Fruit fly (Drosophila melanogaster) whole organism, embryonic: ENCODE data around the gene CG14400.

Experiments used
- Bdp1 ChIP-seq: fragments of 200-800 bp; sonication (Bioruptor generic); optimal IDR thresholded peaks from 3 replicates; lab custom pipeline; 2016; ENCODE audit warnings: missing biosample characterization, missing genetic modification characterization
- CG10147 ChIP-seq: fragments of 200-800 bp; sonication (Bioruptor generic); optimal IDR thresholded peaks from 2 replicates; lab custom pipeline; 2019; ENCODE audit warnings: missing biosample characterization, mild to moderate bottlenecking, missing genetic modification characterization, moderate library complexity
- CG10209 ChIP-seq: fragments of 200-800 bp; sonication (Bioruptor generic); optimal IDR thresholded peaks from 3 replicates; lab custom pipeline; 2017; ENCODE audit warnings: missing biosample characterization, mild to moderate bottlenecking, missing genetic modification characterization, missing genetic modification reagents
- CG10654 ChIP-seq: fragments of 200-800 bp; sonication (Bioruptor generic); optimal IDR thresholded peaks from 2 replicates; lab custom pipeline; 2016; ENCODE audit warnings: missing biosample characterization, missing genetic modification characterization
- CG11085 ChIP-seq: fragments of 200-800 bp; sonication (Bioruptor generic); IDR thresholded peaks from 2 replicates; pipeline ENCODE4 v1.3.6; 2022; ENCODE audit warnings: missing biosample characterization, missing genetic modification characterization
- CG11093 ChIP-seq: fragments of 200-800 bp; sonication (Bioruptor generic); IDR thresholded peaks from 3 replicates; pipeline ENCODE4 v1.3.6; 2022; ENCODE audit warnings: missing biosample characterization, missing genetic modification characterization
- CG11560 ChIP-seq: fragments of 200-800 bp; sonication (Bioruptor generic); IDR thresholded peaks from 3 replicates; pipeline ENCODE4 v1.3.6; 2022; ENCODE audit warnings: missing biosample characterization, missing genetic modification characterization
- CG1233 ChIP-seq: fragments of 200-800 bp; sonication (Bioruptor generic); optimal IDR thresholded peaks from 4 replicates; lab custom pipeline; 2018; ENCODE audit warnings: missing biosample characterization, mild to moderate bottlenecking, missing genetic modification characterization
- CG12391 ChIP-seq: fragments of 200-800 bp; sonication (Bioruptor generic); optimal IDR thresholded peaks from 3 replicates; lab custom pipeline; 2018; ENCODE audit warnings: missing biosample characterization, mild to moderate bottlenecking, missing genetic modification characterization, moderate library complexity
- CG12744 ChIP-seq: fragments of 200-800 bp; sonication (Bioruptor generic); optimal IDR thresholded peaks from 2 replicates; lab custom pipeline; 2016; ENCODE audit warnings: missing biosample characterization, missing genetic modification characterization
- CG3407 ChIP-seq: fragments of 200-800 bp; sonication (Bioruptor generic); optimal IDR thresholded peaks from 2 replicates; lab custom pipeline; 2018; ENCODE audit warnings: missing biosample characterization, mild to moderate bottlenecking, missing genetic modification characterization
- CG34422 ChIP-seq: fragments of 200-800 bp; sonication (Bioruptor generic); IDR thresholded peaks from 3 replicates; pipeline ENCODE4 v1.3.6; 2022; ENCODE audit warnings: missing biosample characterization, missing genetic modification characterization
- CG3838 ChIP-seq: fragments of 200-800 bp; sonication (Bioruptor generic); optimal IDR thresholded peaks from 3 replicates; lab custom pipeline; 2016; ENCODE audit warnings: missing biosample characterization, missing genetic modification characterization
- CG4404 ChIP-seq: fragments of 200-800 bp; sonication (Bioruptor generic); IDR thresholded peaks from 2 replicates; pipeline ENCODE4 v1.3.6; 2022; ENCODE audit warnings: missing biosample characterization, missing genetic modification characterization
- CG4424 ChIP-seq: fragments of 200-800 bp; sonication (Bioruptor generic); optimal IDR thresholded peaks from 3 replicates; lab custom pipeline; 2016; ENCODE audit warnings: missing biosample characterization, missing genetic modification characterization
- CG7987 ChIP-seq: fragments of 200-800 bp; sonication (Bioruptor generic); optimal IDR thresholded peaks from 2 replicates; lab custom pipeline; 2018; ENCODE audit warnings: missing biosample characterization, mild to moderate bottlenecking, missing genetic modification characterization, moderate library complexity
- CG8924 ChIP-seq: fragments of 200-800 bp; optimal IDR thresholded peaks from 3 replicates; lab custom pipeline; 2019; ENCODE audit warnings: missing biosample characterization, mild to moderate bottlenecking, missing genetic modification characterization, moderate library complexity
- CHES-1-like ChIP-seq: fragments of 200-800 bp; sonication (Bioruptor generic); optimal IDR thresholded peaks from 2 replicates; lab custom pipeline; 2016; ENCODE audit warnings: missing biosample characterization, missing genetic modification characterization
- CTCF ChIP-seq: fragments of 200-800 bp; sonication (Bioruptor generic); optimal IDR thresholded peaks from 2 replicates; lab custom pipeline; 2017; ENCODE audit warnings: missing biosample characterization, mild to moderate bottlenecking, missing genetic modification characterization, moderate library complexity
- Dad ChIP-seq: fragments of 200-800 bp; sonication (Bioruptor generic); optimal IDR thresholded peaks from 3 replicates; lab custom pipeline; 2016; ENCODE audit warnings: missing biosample characterization, missing genetic modification characterization
- HHEX ChIP-seq: fragments of 200-800 bp; sonication (Bioruptor generic); optimal IDR thresholded peaks from 3 replicates; lab custom pipeline; 2017; ENCODE audit warnings: missing biosample characterization, mild to moderate bottlenecking, missing genetic modification characterization, missing genetic modification reagents
- Hr78 ChIP-seq, 2 experiments: fragments of 200-800 bp in 1 of 2; fragments of >200 bp in 1 of 2; sonication (Bioruptor generic) in 1 of 2; optimal IDR thresholded peaks; 2 replicates each; lab custom pipeline; 2017 to 2019; ENCODE audit warnings: missing biosample characterization in 2 of 2, missing genetic modification characterization in 2 of 2, mild to moderate bottlenecking in 1 of 2, moderate library complexity in 1 of 2
- Mad ChIP-seq: fragments of 200-800 bp; sonication (Bioruptor generic); optimal IDR thresholded peaks from 2 replicates; lab custom pipeline; 2016; ENCODE audit warnings: missing biosample characterization, missing genetic modification characterization
- NC2α ChIP-seq: fragments of 200-800 bp; sonication (Bioruptor generic); optimal IDR thresholded peaks from 2 replicates; lab custom pipeline; 2016; ENCODE audit warnings: missing biosample characterization, missing genetic modification characterization
- Nf-YC ChIP-seq: fragments of 200-800 bp; optimal IDR thresholded peaks from 3 replicates; lab custom pipeline; 2019; ENCODE audit warnings: missing biosample characterization, mild to moderate bottlenecking, missing genetic modification characterization, moderate library complexity
- Poxn ChIP-seq: fragments of 200-800 bp; sonication (Bioruptor generic); IDR thresholded peaks from 2 replicates; pipeline ENCODE4 v1.3.6; 2022; ENCODE audit warnings: missing biosample characterization, missing genetic modification characterization
- Ravus ChIP-seq: fragments of 200-800 bp; sonication (Bioruptor generic); IDR thresholded peaks from 2 replicates; pipeline ENCODE4 v1.3.6; 2022; ENCODE audit warnings: missing biosample characterization, missing genetic modification characterization
- TFAM ChIP-seq: fragments of 200-800 bp; sonication (Bioruptor generic); optimal IDR thresholded peaks from 2 replicates; lab custom pipeline; 2017; ENCODE audit warnings: missing biosample characterization, missing genetic modification characterization, inconsistent platforms
- Tbp ChIP-seq: fragments of >200 bp; optimal IDR thresholded peaks from 2 replicates; lab custom pipeline; 2018; ENCODE audit warnings: missing biosample characterization, missing genetic modification characterization
- bbx ChIP-seq: fragments of 200-800 bp; sonication (Bioruptor generic); IDR thresholded peaks from 2 replicates; pipeline ENCODE4 v1.3.6; 2022; ENCODE audit warnings: missing biosample characterization, missing genetic modification characterization; ENCODE audit not compliant: partially characterized antibody
- cad ChIP-seq: fragments of >200 bp; optimal IDR thresholded peaks from 2 replicates; lab custom pipeline; 2017; ENCODE audit warnings: missing biosample characterization, missing genetic modification characterization
- cwo ChIP-seq: fragments of 200-800 bp; sonication (Bioruptor generic); optimal IDR thresholded peaks from 3 replicates; lab custom pipeline; 2017; ENCODE audit warnings: missing biosample characterization, missing genetic modification characterization, mild to moderate bottlenecking, moderate library complexity, missing genetic modification reagents
- exex ChIP-seq: fragments of 200-800 bp; sonication (Bioruptor generic); optimal IDR thresholded peaks from 4 replicates; lab custom pipeline; 2018; ENCODE audit warnings: missing biosample characterization, mild to moderate bottlenecking, missing genetic modification characterization, moderate library complexity
- fd64A ChIP-seq: fragments of 200-800 bp; sonication (Bioruptor generic); optimal IDR thresholded peaks from 3 replicates; lab custom pipeline; 2018; ENCODE audit warnings: missing biosample characterization, mild to moderate bottlenecking, missing genetic modification characterization
- fru ChIP-seq: fragments of >200 bp; optimal IDR thresholded peaks from 2 replicates; lab custom pipeline; 2017
- gce ChIP-seq: fragments of 200-800 bp; sonication (Bioruptor generic); IDR thresholded peaks from 3 replicates; pipeline ENCODE4 v1.3.6; 2022; ENCODE audit warnings: missing biosample characterization, missing genetic modification characterization
- gcm ChIP-seq: fragments of 200-800 bp; sonication (Bioruptor generic); optimal IDR thresholded peaks from 2 replicates; lab custom pipeline; 2019; ENCODE audit warnings: missing biosample characterization, mild to moderate bottlenecking, missing genetic modification characterization, moderate library complexity
- klu ChIP-seq: fragments of 200-800 bp; sonication (Bioruptor generic); IDR thresholded peaks from 2 replicates; pipeline ENCODE4 v1.3.6; 2022; ENCODE audit warnings: missing biosample characterization, missing genetic modification characterization
- lab ChIP-seq: fragments of 200-800 bp; sonication (Bioruptor generic); optimal IDR thresholded peaks from 3 replicates; lab custom pipeline; 2017; ENCODE audit warnings: missing biosample characterization, missing genetic modification characterization, mild to moderate bottlenecking, moderate library complexity, missing genetic modification reagents
- lilli ChIP-seq: fragments of 200-800 bp; sonication (Bioruptor generic); optimal IDR thresholded peaks from 3 replicates; lab custom pipeline; 2016; ENCODE audit warnings: missing biosample characterization, missing genetic modification characterization
- pfk ChIP-seq: fragments of 200-800 bp; sonication (Bioruptor generic); optimal IDR thresholded peaks from 2 replicates; lab custom pipeline; 2018; ENCODE audit warnings: missing biosample characterization, mild to moderate bottlenecking, missing genetic modification characterization, moderate library complexity
- phol ChIP-seq: fragments of 200-800 bp; sonication (Bioruptor generic); optimal IDR thresholded peaks from 3 replicates; lab custom pipeline; 2018; ENCODE audit warnings: missing biosample characterization, mild to moderate bottlenecking, missing genetic modification characterization, moderate library complexity
- repo ChIP-seq: fragments of 200-800 bp; sonication (Bioruptor generic); optimal IDR thresholded peaks from 2 replicates; lab custom pipeline; 2016; ENCODE audit warnings: missing biosample characterization, missing genetic modification characterization
- sd ChIP-seq: fragments of 200-800 bp; sonication (Bioruptor generic); optimal IDR thresholded peaks from 3 replicates; lab custom pipeline; 2018; ENCODE audit warnings: missing biosample characterization, mild to moderate bottlenecking, missing genetic modification characterization, moderate library complexity
- sna ChIP-seq: fragments of 200-800 bp; sonication (Bioruptor generic); IDR thresholded peaks from 2 replicates; pipeline ENCODE4 v1.3.6; 2022; ENCODE audit warnings: missing biosample characterization, missing genetic modification characterization; ENCODE audit not compliant: partially characterized antibody
- stc ChIP-seq: fragments of 200-800 bp; sonication (Bioruptor generic); IDR thresholded peaks from 2 replicates; pipeline ENCODE4 v1.3.6; 2022; ENCODE audit warnings: missing biosample characterization, missing genetic modification characterization
- trh ChIP-seq: fragments of 200-800 bp; sonication (Bioruptor generic); optimal IDR thresholded peaks from 2 replicates; lab custom pipeline; 2016; ENCODE audit warnings: missing biosample characterization, missing genetic modification characterization
- ttk ChIP-seq: fragments of 200-800 bp; sonication (Bioruptor generic); IDR thresholded peaks from 2 replicates; pipeline ENCODE4 v2.1.2; 2022; ENCODE audit warnings: missing biosample characterization, missing genetic modification characterization
- wdn ChIP-seq: fragments of 200-800 bp; sonication (Bioruptor generic); IDR thresholded peaks from 2 replicates; pipeline ENCODE4 v1.3.6; 2022; ENCODE audit warnings: missing biosample characterization, missing genetic modification characterization
- zf30C ChIP-seq: fragments of 200-800 bp; sonication (Bioruptor generic); optimal IDR thresholded peaks from 3 replicates; lab custom pipeline; 2018; ENCODE audit warnings: missing biosample characterization, mild to moderate bottlenecking, missing genetic modification characterization

The CG14400 gene

dm6 chr2L:20808510-20809195, 49.0 kb downstream of the CG14400 start (continued):
- TF ChIP-seq Ravus (GFP tag; lab: Robert Waterston, UW), result no peak
- no peak for TF ChIP-seq NC2α (GFP tag; lab: Kevin White, UChicago)
- TF ChIP-seq bbx, result 0 out of 2 replicates have a peak, but pooled peaks have one; percentile 8
- TF ChIP-seq gcm (GFP tag; lab: Kevin White, UChicago), result no peak
- no peak for TF ChIP-seq CHES-1-like (GFP tag; lab: Kevin White, UChicago)
- TF ChIP-seq sd (tag; lab: Kevin White, UChicago), result no peak
- no peak for TF ChIP-seq sna (GFP tag; lab: Robert Waterston, UW)
- TF ChIP-seq CG8924 (tag; lab: Kevin White, UChicago), result no peak
- no peak for TF ChIP-seq CG11560 (tag; lab: Robert Waterston, UW)
- TF ChIP-seq cad, result no peak
- TF ChIP-seq stc, result no peak
- no peak for TF ChIP-seq CTCF (GFP tag; lab: Kevin White, UChicago)
- TF ChIP-seq CG3838 (GFP tag; lab: Kevin White, UChicago), result no peak
- TF ChIP-seq Hr78 (GFP tag; optimal IDR thresholded peaks at IDR 0.05; lab: Kevin White, UChicago), result no peak
- TF ChIP-seq exex (tag; lab: Kevin White, UChicago), result no peak
- no peak for TF ChIP-seq Dad (GFP tag; lab: Kevin White, UChicago)
- TF ChIP-seq CG1233 (GFP tag; lab: Kevin White, UChicago), result no peak
- no peak for TF ChIP-seq cwo (GFP tag; lab: Kevin White, UChicago)
- no peak for TF ChIP-seq Poxn (GFP tag; lab: Robert Waterston, UW)
- TF ChIP-seq CG4424 (GFP tag; lab: Kevin White, UChicago), result no peak
- no peak for TF ChIP-seq CG11093 (GFP tag; lab: Robert Waterston, UW)
- TF ChIP-seq CG34422, result 0 out of 3 replicates have a peak, but pooled peaks have one; percentile 22
- TF ChIP-seq ttk (GFP tag; lab: Robert Waterston, UW), result no peak
- TF ChIP-seq CG4404 (GFP tag; lab: Robert Waterston, UW), result no peak
- no peak for TF ChIP-seq gce (GFP tag; lab: Robert Waterston, UW)
- no peak for TF ChIP-seq fd64A
- no peak for TF ChIP-seq HHEX (GFP tag; lab: Kevin White, UChicago)
- TF ChIP-seq Tbp (GFP tag; lab: Kevin White, UChicago), result no peak
- TF ChIP-seq CG11085 (GFP tag; lab: Robert Waterston, UW), result no peak
- TF ChIP-seq fru (lab: Kevin White, UChicago), result no peak
- no peak for TF ChIP-seq CG10147 (GFP tag; lab: Kevin White, UChicago)
- TF ChIP-seq CG12391, result no peak
- no peak for TF ChIP-seq repo
- no peak for TF ChIP-seq pfk (GFP tag; lab: Kevin White, UChicago)
- no peak for TF ChIP-seq Bdp1 (GFP tag; lab: Kevin White, UChicago)
- TF ChIP-seq lilli, result no peak
- no peak for TF ChIP-seq CG12744
- TF ChIP-seq klu (GFP tag; lab: Robert Waterston, UW), result no peak

DNA sequence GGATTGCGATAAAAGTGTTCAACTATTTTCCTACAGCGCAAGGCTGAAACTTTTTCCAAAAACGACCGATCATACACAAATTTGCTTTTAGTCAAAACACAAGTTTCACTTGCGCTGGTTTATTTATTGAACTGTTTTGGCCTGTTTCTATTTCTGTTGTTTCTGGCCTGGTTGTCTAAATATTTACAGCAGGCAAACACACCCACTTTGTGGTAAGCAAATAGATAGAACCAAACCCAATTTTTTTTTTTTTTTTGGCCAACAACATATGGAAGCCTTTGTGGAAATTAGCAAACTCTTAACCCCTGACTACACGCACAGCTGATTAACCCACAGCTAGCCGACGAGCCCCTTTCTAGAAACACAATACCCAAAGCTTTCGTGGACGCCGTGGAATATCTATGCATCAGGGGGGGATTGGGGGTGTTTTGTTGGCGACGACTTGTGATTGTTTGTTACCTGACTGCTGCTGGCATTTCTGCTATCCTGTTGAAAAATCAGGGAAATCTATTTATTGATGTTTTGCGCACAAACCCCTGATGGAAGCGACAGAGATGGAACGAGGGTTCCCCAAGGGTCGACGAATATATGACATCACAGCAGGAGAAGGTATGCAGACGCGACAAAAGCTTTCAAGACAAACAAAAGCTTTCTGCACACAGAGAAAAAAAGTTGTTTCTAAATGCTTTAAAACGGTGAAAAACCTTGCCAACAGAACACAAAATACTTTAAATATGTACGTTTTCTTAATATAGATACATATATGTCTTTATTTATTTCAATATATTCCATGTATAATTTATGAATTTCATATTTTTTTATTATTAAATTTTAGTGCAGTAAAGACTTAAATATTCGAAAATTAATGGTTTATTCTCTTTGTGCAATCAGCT, 49.8 kb downstream of the CG14400 start:
- TF ChIP-seq CG12391 (peak; percentile 51), CG7987 (GFP tag; lab: Kevin White, UChicago) (peak; percentile 75), TFAM (GFP tag; lab: Kevin White, UChicago) (no peak), phol (peak; percentile 44), CG3407 (GFP tag; lab: Kevin White, UChicago) (peak; percentile 26), Mad (no peak), zf30C (GFP tag; lab: Kevin White, UChicago) (peak; percentile 68), CG10654 (GFP tag; lab: Kevin White, UChicago) (no peak), trh (no peak), lab (peak; percentile 78), wdn (GFP tag; lab: Robert Waterston, UW) (peak; percentile 31; the same call in 1 of the 2 replicates), CG10209 (GFP tag; lab: Kevin White, UChicago) (peak; percentile 37), Nf-YC (tag; lab: Kevin White, UChicago) (peak; percentile 50)
